Worm (Caenorhabditis elegans) whole organism, L1 larva: ENCODE data around the gene lin-18.

Experiments used
- ceh-82 ChIP-seq, 3 experiments: fragments of 150-350 bp in 1 of 3; sonication (generic microtip) in 2 of 3; optimal IDR thresholded peaks; 2 replicates each; lab custom pipeline; 2014 to 2017; ENCODE audit warnings: missing biosample characterization in 3 of 3, missing genetic modification characterization in 3 of 3
- grh-1 ChIP-seq: fragments of 200-800 bp; sonication (Bioruptor generic); IDR thresholded peaks from 2 replicates; pipeline ENCODE4 v1.3.6; 2022; ENCODE audit warnings: missing genetic modification reagents, missing genetic modification characterization, missing compliant biosample characterization
- lin-13 ChIP-seq: fragments of 150-350 bp; optimal IDR thresholded peaks from 2 replicates; lab custom pipeline; 2014; ENCODE audit warnings: missing biosample characterization, missing genetic modification reagents, missing genetic modification characterization
- nhr-71 ChIP-seq: sonication (generic microtip); optimal IDR thresholded peaks from 2 replicates; lab custom pipeline; 2016; ENCODE audit warnings: mild to moderate bottlenecking, missing genetic modification characterization, moderate library complexity, missing compliant biosample characterization
- pqm-1 ChIP-seq: sonication (generic microtip); optimal IDR thresholded peaks from 3 replicates; lab custom pipeline; 2017; ENCODE audit warnings: missing biosample characterization, missing genetic modification characterization
- unc-86 ChIP-seq: sonication (generic microtip); optimal IDR thresholded peaks from 2 replicates; lab custom pipeline; 2016; ENCODE audit warnings: missing genetic modification characterization, missing compliant biosample characterization

DNA sequence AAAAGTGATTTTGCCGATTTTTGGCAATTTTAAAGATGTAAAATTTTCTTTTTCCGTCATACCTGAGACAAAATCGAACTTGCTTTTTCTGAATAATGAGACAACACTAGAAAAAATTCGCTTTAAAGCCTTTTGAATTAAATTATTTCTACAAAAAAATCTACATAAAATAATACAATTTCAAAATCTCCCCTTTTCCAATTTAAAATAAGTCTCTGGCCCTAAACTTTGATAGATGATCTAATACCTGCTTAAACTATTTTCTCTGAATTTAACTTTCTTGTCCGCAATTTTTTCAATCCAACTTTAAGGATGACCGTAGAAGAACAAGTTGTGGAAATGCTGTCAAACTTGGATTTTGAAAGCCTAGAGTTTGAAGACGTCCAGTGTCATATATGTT, 44.9 kb downstream of the lin-18 start, which contains the start of gene R02E12.12:
- TF ChIP-seq ceh-82 (tag; optimal IDR thresholded peaks at IDR 0.05; lab: Kevin White, UChicago): no peak
- TF ChIP-seq unc-86 (tag; lab: Kevin White, UChicago): no peak
- TF ChIP-seq grh-1 (GFP tag; lab: Robert Waterston, UW): no peak
- no peak for TF ChIP-seq pqm-1
- TF ChIP-seq lin-13 (GFP tag; lab: Kevin White, UChicago): no peak
- no peak for TF ChIP-seq nhr-71 (tag; lab: Kevin White, UChicago)
